Worm (Caenorhabditis elegans): Measurements from ENCODE around the gene R08E3.3.
A peak's percentile ranks its signal among the peaks of the same experiment; 100 is the strongest.

DNA sequence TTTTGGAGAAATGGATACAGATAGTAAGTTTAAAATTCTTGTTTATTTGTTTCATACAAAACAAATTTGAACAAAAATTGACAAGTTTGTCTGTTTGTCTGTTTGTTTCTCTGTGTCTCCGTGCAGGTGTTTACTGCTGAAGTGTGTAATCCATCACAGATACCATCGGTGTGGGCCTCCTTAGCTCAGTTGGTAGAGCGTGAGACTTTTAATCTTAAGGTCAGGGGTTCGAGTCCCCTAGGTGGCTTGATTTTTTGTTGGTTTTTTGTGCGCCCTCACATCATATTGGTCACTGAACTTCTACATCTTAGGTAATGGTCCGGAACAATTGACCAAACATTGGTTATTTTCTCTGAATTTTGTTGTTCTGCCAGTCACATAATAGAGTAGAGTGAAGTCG lies 29.4 kb upstream of the R08E3.3 start:
- TF ChIP-seq pes-1 (GFP tag; IDR thresholded peaks at IDR 0.05) (peak; percentile 88), aly-1 (tag; optimal IDR thresholded peaks at IDR 0.05) (peak; percentile 86), ama-1 (optimal IDR thresholded peaks at IDR 0.05) (no peak), tbx-37 (GFP tag; conservative IDR thresholded peaks at IDR 0.05) (peak; percentile 61), flt-1 (GFP tag; IDR thresholded peaks at IDR 0.05) (peak; percentile 82), ceh-36 (tag; optimal IDR thresholded peaks at IDR 0.05) (peak; percentile 81), ceh-13 (GFP tag; optimal IDR thresholded peaks at IDR 0.05) (peak; percentile 74), B0310.2 (tag; optimal IDR thresholded peaks at IDR 0.05) (peak; percentile 21)
